Worm (Caenorhabditis elegans): ENCODE data around the gene rbc-2.

DNA sequence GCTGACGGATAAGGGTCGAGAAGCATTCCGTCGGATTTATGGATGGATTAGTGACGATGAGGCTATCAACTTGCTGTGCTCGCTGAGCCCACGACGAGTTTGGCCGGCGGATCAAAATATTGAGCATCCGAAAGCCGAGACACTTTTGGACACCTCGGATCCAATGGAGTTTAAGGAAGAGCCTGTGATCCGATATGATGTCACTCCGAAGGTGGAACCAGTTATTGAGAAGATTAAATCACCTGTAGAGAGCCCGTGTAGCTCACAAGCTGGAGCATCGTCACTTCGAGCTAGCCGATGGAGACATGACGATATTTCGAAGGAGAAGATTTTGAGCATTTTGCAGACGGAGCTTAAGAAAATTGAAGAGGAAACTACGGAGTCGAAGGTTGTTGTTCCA, 12.0 kb upstream of the rbc-2 start:
- no peak for TF ChIP-seq unc-86 (tag; optimal IDR thresholded peaks at IDR 0.05)
- no peak for TF ChIP-seq hlh-30 (tag; optimal IDR thresholded peaks at IDR 0.05; ENCODE audit: insufficient read depth)
- TF ChIP-seq nhr-11 (tag; optimal IDR thresholded peaks at IDR 0.05), result no peak
- no peak for TF ChIP-seq pag-3 (tag; optimal IDR thresholded peaks at IDR 0.05; ENCODE audit: borderline replicate concordance)
- no peak for TF ChIP-seq ceh-18 (tag; optimal IDR thresholded peaks at IDR 0.05)
- no peak for TF ChIP-seq fkh-10 (GFP tag; optimal IDR thresholded peaks at IDR 0.05)
- TF ChIP-seq ceh-19 (GFP tag; optimal IDR thresholded peaks at IDR 0.05), result no peak
- TF ChIP-seq tbx-2 (tag; optimal IDR thresholded peaks at IDR 0.05), result no peak
- TF ChIP-seq unc-42 (tag; optimal IDR thresholded peaks at IDR 0.05), result no peak
